Worm (Caenorhabditis elegans) whole organism, young adult: ENCODE data around the gene ZC239.17.
"Not testable (repeated sequence)": the region's sequence is repeated elsewhere in the genome, so short reads cannot be mapped to it uniquely, and the experiment has no call there.

ENCODE experiments used
- C06A6.2 ChIP-seq: fragments of 200-800 bp; sonication (Bioruptor generic); conservative IDR thresholded peaks from 2 replicates; pipeline ENCODE4 v1.3.6; 2022; ENCODE audit warnings: missing genetic modification characterization, missing compliant biosample characterization
- D2030.7 ChIP-seq: fragments of 200-800 bp; sonication (Bioruptor generic); IDR thresholded peaks from 2 replicates; pipeline ENCODE4 v1.3.6; 2022; ENCODE audit warnings: missing genetic modification reagents, missing genetic modification characterization, missing compliant biosample characterization
- F22D6.2 ChIP-seq: sonication (generic microtip); optimal IDR thresholded peaks from 2 replicates; lab custom pipeline; 2016; ENCODE audit warnings: mild to moderate bottlenecking, missing genetic modification characterization, missing compliant biosample characterization
- F37B4.10 ChIP-seq: fragments of 200-800 bp; sonication (Bioruptor generic); IDR thresholded peaks from 2 replicates; pipeline ENCODE4 v1.3.6; 2022; ENCODE audit warnings: missing genetic modification characterization, missing compliant biosample characterization
- K12H6.12 ChIP-seq: fragments of 200-800 bp; sonication (Bioruptor generic); optimal IDR thresholded peaks from 2 replicates; lab custom pipeline; 2018; ENCODE audit warnings: mild to moderate bottlenecking, missing genetic modification characterization, missing compliant biosample characterization
- T07F8.4 ChIP-seq: sonication (generic microtip); optimal IDR thresholded peaks from 2 replicates; lab custom pipeline; 2016; ENCODE audit warnings: mild to moderate bottlenecking, missing genetic modification characterization, moderate library complexity, missing compliant biosample characterization
- Y53G8AR.9 ChIP-seq: fragments of 200-800 bp; sonication (Bioruptor generic); conservative IDR thresholded peaks from 2 replicates; pipeline ENCODE4 v1.3.6; 2022; ENCODE audit warnings: missing genetic modification reagents, missing genetic modification characterization, missing compliant biosample characterization
- Y79H2A.3 ChIP-seq: fragments of 200-800 bp; sonication (Bioruptor generic); conservative IDR thresholded peaks from 2 replicates; pipeline ENCODE4 v1.3.6; 2022; ENCODE audit warnings: missing genetic modification reagents, missing genetic modification characterization, missing compliant biosample characterization
- atf-7 ChIP-seq: sonication (generic microtip); optimal IDR thresholded peaks from 2 replicates; lab custom pipeline; 2017; ENCODE audit warnings: mild to moderate bottlenecking, missing genetic modification characterization, missing compliant biosample characterization
- bed-1 ChIP-seq: fragments of 200-800 bp; sonication (Bioruptor generic); IDR thresholded peaks from 2 replicates; pipeline ENCODE4 v1.3.6; 2022; ENCODE audit warnings: missing genetic modification reagents, missing genetic modification characterization, missing compliant biosample characterization
- ceh-100 ChIP-seq: fragments of 200-800 bp; sonication (Bioruptor generic); IDR thresholded peaks from 2 replicates; pipeline ENCODE4 v1.3.6; 2022; ENCODE audit warnings: missing genetic modification reagents, missing genetic modification characterization, missing compliant biosample characterization
- ceh-27 ChIP-seq: fragments of 200-800 bp; sonication (Bioruptor generic); optimal IDR thresholded peaks from 2 replicates; lab custom pipeline; 2018; ENCODE audit warnings: mild to moderate bottlenecking, missing genetic modification characterization, moderate library complexity, missing compliant biosample characterization
- ceh-79 ChIP-seq: sonication (generic microtip); optimal IDR thresholded peaks from 2 replicates; lab custom pipeline; 2017; ENCODE audit warnings: mild to moderate bottlenecking, missing genetic modification characterization, missing compliant biosample characterization
- chd-7 ChIP-seq: sonication (generic microtip); optimal IDR thresholded peaks from 2 replicates; lab custom pipeline; 2016; ENCODE audit warnings: mild to moderate bottlenecking, missing genetic modification characterization, moderate library complexity, missing compliant biosample characterization
- die-1 ChIP-seq: sonication (generic microtip); optimal IDR thresholded peaks from 2 replicates; lab custom pipeline; 2016; ENCODE audit warnings: missing genotype, mild to moderate bottlenecking, missing genetic modification characterization, missing compliant biosample characterization
- dpl-1 ChIP-seq: fragments of 150-350 bp; optimal IDR thresholded peaks from 2 replicates; lab custom pipeline; 2014; ENCODE audit warnings: missing biosample characterization, missing genetic modification reagents, missing genetic modification characterization
- egrh-3 ChIP-seq: fragments of 200-800 bp; sonication (Bioruptor generic); IDR thresholded peaks from 2 replicates; pipeline ENCODE4 v1.3.6; 2022; ENCODE audit warnings: missing genetic modification reagents, missing genetic modification characterization, missing compliant biosample characterization
- ets-4 ChIP-seq: fragments of 200-800 bp; sonication (Bioruptor generic); optimal IDR thresholded peaks from 2 replicates; lab custom pipeline; 2018; ENCODE audit warnings: mild to moderate bottlenecking, missing genetic modification characterization, missing compliant biosample characterization
- gei-17 ChIP-seq: fragments of 200-800 bp; sonication (Bioruptor generic); optimal IDR thresholded peaks from 2 replicates; lab custom pipeline; 2018; ENCODE audit warnings: mild to moderate bottlenecking, missing genetic modification characterization, missing compliant biosample characterization
- hlh-12 ChIP-seq: sonication (generic microtip); optimal IDR thresholded peaks from 2 replicates; lab custom pipeline; 2016; ENCODE audit warnings: missing genetic modification characterization, missing compliant biosample characterization
- hmg-20 ChIP-seq: fragments of 200-800 bp; sonication (Bioruptor generic); IDR thresholded peaks from 2 replicates; pipeline ENCODE4 v1.3.6; 2022; ENCODE audit warnings: missing genetic modification reagents, missing genetic modification characterization, missing compliant biosample characterization
- hsf-1 ChIP-seq: fragments of 200-800 bp; sonication (Bioruptor generic); IDR thresholded peaks from 2 replicates; pipeline ENCODE4 v1.3.6; 2022; ENCODE audit warnings: missing genetic modification reagents, missing genetic modification characterization, missing compliant biosample characterization
- lag-1 ChIP-seq: fragments of 200-800 bp; sonication (Bioruptor generic); IDR thresholded peaks from 2 replicates; pipeline ENCODE4 v1.3.6; 2022; ENCODE audit warnings: missing genetic modification reagents, missing genetic modification characterization, missing compliant biosample characterization
- lin-26 ChIP-seq: fragments of 200-800 bp; sonication (Bioruptor generic); IDR thresholded peaks from 2 replicates; pipeline ENCODE4 v1.3.6; 2022; ENCODE audit warnings: missing genetic modification reagents, missing genetic modification characterization, missing compliant biosample characterization
- lir-1 ChIP-seq: fragments of 200-800 bp; sonication (Bioruptor generic); conservative IDR thresholded peaks from 2 replicates; pipeline ENCODE4 v1.3.6; 2022; ENCODE audit warnings: missing genetic modification reagents, missing genetic modification characterization, missing compliant biosample characterization
- lsy-27 ChIP-seq: sonication (generic microtip); optimal IDR thresholded peaks from 2 replicates; lab custom pipeline; 2017; ENCODE audit warnings: missing genetic modification characterization, mild to moderate bottlenecking, missing compliant biosample characterization, antibody characterized with exemption, missing genotype, borderline replicate concordance; ENCODE audit not compliant: insufficient read depth
- nfyb-1 ChIP-seq: fragments of 200-800 bp; sonication (Bioruptor generic); IDR thresholded peaks from 2 replicates; pipeline ENCODE4 v1.3.6; 2022; ENCODE audit warnings: missing genetic modification reagents, missing genetic modification characterization, missing compliant biosample characterization
- nhr-27 ChIP-seq: fragments of 200-800 bp; sonication (Bioruptor generic); optimal IDR thresholded peaks from 2 replicates; lab custom pipeline; 2018; ENCODE audit warnings: mild to moderate bottlenecking, missing genetic modification characterization, moderate library complexity, missing compliant biosample characterization
- pbrm-1 ChIP-seq: fragments of 200-800 bp; sonication (Bioruptor generic); IDR thresholded peaks from 2 replicates; pipeline ENCODE4 v1.3.6; 2022; ENCODE audit warnings: missing genetic modification reagents, missing genetic modification characterization, missing compliant biosample characterization
- repo-1 ChIP-seq: sonication (generic microtip); optimal IDR thresholded peaks from 2 replicates; lab custom pipeline; 2017; ENCODE audit warnings: mild to moderate bottlenecking, missing genetic modification characterization, missing compliant biosample characterization
- sea-2 ChIP-seq: fragments of 200-800 bp; sonication (Bioruptor generic); IDR thresholded peaks from 2 replicates; pipeline ENCODE4 v1.3.6; 2022; ENCODE audit warnings: missing genetic modification characterization, missing compliant biosample characterization
- snpc-1.3 ChIP-seq: sonication (generic microtip); optimal IDR thresholded peaks from 2 replicates; lab custom pipeline; 2017; ENCODE audit warnings: missing genetic modification characterization, mild to moderate bottlenecking, missing compliant biosample characterization, antibody characterized with exemption, moderate library complexity, missing genotype, missing genetic modification reagents; ENCODE audit not compliant: insufficient read depth
- snpc-4 ChIP-seq, 5 experiments: fragments of 150-350 bp in 1 of 5; sonication (generic microtip) in 4 of 5; optimal IDR thresholded peaks; 2 replicates each; lab custom pipeline; 2014 to 2018; ENCODE audit warnings: missing genetic modification characterization in 5 of 5, missing biosample characterization in 3 of 5, antibody characterized with exemption in 2 of 5, mild to moderate bottlenecking in 2 of 5, missing compliant biosample characterization in 2 of 5, missing genotype in 2 of 5, moderate library complexity in 2 of 5, missing genetic modification reagents in 1 of 5
- unc-130 ChIP-seq: sonication (generic microtip); optimal IDR thresholded peaks from 2 replicates; lab custom pipeline; 2016; ENCODE audit warnings: missing genetic modification reagents, missing genetic modification characterization, missing compliant biosample characterization

The ZC239.17 gene

ce11 chrII:3220723-3221122 lies 5.0 kb downstream of the ZC239.17 start, which contains the start of gene ZC239.22:
Gene ZC239.22 (minus strand): TSS chrII:3220823.
- TF ChIP-seq ceh-100, result no peak
- TF ChIP-seq die-1 (tag; lab: Kevin White, UChicago), result no peak
- no peak for TF ChIP-seq lag-1
- no peak for TF ChIP-seq egrh-3
- TF ChIP-seq C06A6.2 (GFP tag; lab: Robert Waterston, UW), result no peak
- TF ChIP-seq D2030.7 (GFP tag; lab: Robert Waterston, UW), result no peak
- TF ChIP-seq lsy-27 (tag; lab: Kevin White, UChicago), result no peak
- TF ChIP-seq gei-17 (GFP tag; lab: Kevin White, UChicago), result no peak
- no peak for TF ChIP-seq pbrm-1 (GFP tag; lab: Robert Waterston, UW)
- TF ChIP-seq chd-7 (tag; lab: Kevin White, UChicago), result no peak
- no peak for TF ChIP-seq ets-4 (GFP tag; lab: Kevin White, UChicago)
- TF ChIP-seq hsf-1 (GFP tag; lab: Robert Waterston, UW), result no peak
- TF ChIP-seq bed-1 (GFP tag; lab: Robert Waterston, UW), result no peak
- no peak for TF ChIP-seq nhr-27 (tag; lab: Kevin White, UChicago)
- TF ChIP-seq F22D6.2, result no peak
- no peak for TF ChIP-seq nfyb-1 (GFP tag; lab: Robert Waterston, UW)
- no peak for TF ChIP-seq sea-2 (GFP tag; lab: Robert Waterston, UW)

ce11 chrII:3215762-3216161 lies 9.9 kb downstream of the ZC239.17 start, which contains the start of gene ZC239.3:
Gene ZC239.3 (plus strand): TSS chrII:3216062.
- not testable (repeated sequence) for TF ChIP-seq hlh-12 (tag; lab: Kevin White, UChicago); snpc-1.3; F37B4.10 (GFP tag; lab: Robert Waterston, UW)

DNA sequence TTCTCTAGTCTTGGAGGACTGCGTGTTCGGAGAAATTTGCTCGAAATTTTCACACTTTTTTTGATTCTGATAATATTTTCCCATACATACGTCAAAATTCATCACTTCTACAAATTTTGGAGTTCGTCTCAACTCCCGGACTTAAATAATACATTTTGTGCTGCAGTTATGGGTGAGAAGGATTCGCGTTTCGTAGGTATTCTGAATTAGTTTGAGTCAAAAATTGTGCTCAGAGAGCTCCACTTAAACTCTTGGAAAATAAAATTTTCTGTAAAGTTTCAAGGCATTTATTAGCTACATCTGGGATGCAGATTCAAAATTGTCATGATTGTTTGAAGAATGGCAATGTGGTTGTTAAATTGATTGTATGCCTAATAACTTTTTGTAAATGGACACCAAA lies 11.8 kb downstream of the ZC239.17 start, which contains the start of gene ZC239.4:
ZC239.4 (plus strand) TSS at position 301 of the 400 bp plus-strand sequence.
- TF ChIP-seq ceh-27 (GFP tag; lab: Kevin White, UChicago), result no peak
- no peak for TF ChIP-seq Y79H2A.3 (GFP tag; lab: Robert Waterston, UW)
- TF ChIP-seq nfyb-1 (GFP tag; lab: Robert Waterston, UW), result no peak
- TF ChIP-seq repo-1 (tag; lab: Kevin White, UChicago), result no peak
- TF ChIP-seq snpc-4 (GFP tag; optimal IDR thresholded peaks at IDR 0.05; lab: Kevin White, UChicago), result no peak
- no peak for TF ChIP-seq snpc-4 (tag; optimal IDR thresholded peaks at IDR 0.05; lab: Kevin White, UChicago)
- TF ChIP-seq dpl-1 (GFP tag; lab: Kevin White, UChicago), result no peak
- TF ChIP-seq lin-26 (GFP tag; lab: Robert Waterston, UW), result no peak
- no peak for TF ChIP-seq hmg-20
- TF ChIP-seq ceh-79 (tag; lab: Kevin White, UChicago), result no peak
- no peak for TF ChIP-seq T07F8.4 (tag; lab: Kevin White, UChicago)
- no peak for TF ChIP-seq atf-7 (tag; lab: Kevin White, UChicago)
- TF ChIP-seq Y53G8AR.9 (GFP tag; lab: Robert Waterston, UW), result no peak
- TF ChIP-seq unc-130 (GFP tag; lab: Kevin White, UChicago), result no peak
- no peak for TF ChIP-seq K12H6.12 (tag; lab: Kevin White, UChicago)
- TF ChIP-seq ceh-100, result no peak
- TF ChIP-seq hsf-1 (GFP tag; lab: Robert Waterston, UW), result no peak
- TF ChIP-seq D2030.7 (GFP tag; lab: Robert Waterston, UW), result no peak
- no peak for TF ChIP-seq lir-1 (GFP tag; lab: Robert Waterston, UW)
